Fruit fly (Drosophila melanogaster) whole organism, embryonic: ENCODE measurements around the gene prd1.

Source experiments
- ATbp ChIP-seq: fragments of 200-800 bp; sonication (Bioruptor generic); optimal IDR thresholded peaks from 2 replicates; lab custom pipeline; 2017; ENCODE audit warnings: missing biosample characterization, mild to moderate bottlenecking, missing genetic modification characterization, missing genetic modification reagents
- CG10267 ChIP-seq: fragments of 200-800 bp; sonication (Bioruptor generic); optimal IDR thresholded peaks from 2 replicates; lab custom pipeline; 2018; ENCODE audit warnings: missing biosample characterization, mild to moderate bottlenecking, missing genetic modification characterization, moderate library complexity
- CG11247 ChIP-seq: fragments of 200-800 bp; sonication (Bioruptor generic); IDR thresholded peaks from 2 replicates; pipeline ENCODE4 v1.3.6; 2022; ENCODE audit warnings: missing biosample characterization, missing genetic modification characterization
- CG11695 ChIP-seq: fragments of 200-800 bp; sonication (Bioruptor generic); IDR thresholded peaks from 3 replicates; pipeline ENCODE4 v1.3.6; 2022; ENCODE audit warnings: missing biosample characterization, missing genetic modification characterization
- CG12071 ChIP-seq: fragments of 200-800 bp; sonication (Bioruptor generic); optimal IDR thresholded peaks from 3 replicates; lab custom pipeline; 2018; ENCODE audit warnings: missing biosample characterization, mild to moderate bottlenecking, missing genetic modification characterization
- CG12391 ChIP-seq: fragments of 200-800 bp; sonication (Bioruptor generic); optimal IDR thresholded peaks from 3 replicates; lab custom pipeline; 2018; ENCODE audit warnings: missing biosample characterization, mild to moderate bottlenecking, missing genetic modification characterization, moderate library complexity
- CG13424 ChIP-seq: fragments of 200-800 bp; sonication (Bioruptor generic); optimal IDR thresholded peaks from 2 replicates; lab custom pipeline; 2019; ENCODE audit warnings: missing biosample characterization, mild to moderate bottlenecking, missing genetic modification characterization, moderate library complexity
- CG14050 ChIP-seq: fragments of 200-800 bp; sonication (Bioruptor generic); IDR thresholded peaks from 3 replicates; pipeline ENCODE4 v1.3.6; 2022; ENCODE audit warnings: missing biosample characterization, missing genetic modification characterization
- CG16779 ChIP-seq: fragments of 200-800 bp; sonication (Bioruptor generic); IDR thresholded peaks from 2 replicates; pipeline ENCODE4 v1.3.6; 2022; ENCODE audit warnings: missing biosample characterization, missing genetic modification characterization
- CG16813 ChIP-seq: fragments of 200-800 bp; sonication (Bioruptor generic); IDR thresholded peaks from 3 replicates; pipeline ENCODE4 v1.3.6; 2022; ENCODE audit warnings: missing biosample characterization, missing genetic modification characterization; ENCODE audit not compliant: partially characterized antibody
- CG16815 ChIP-seq: fragments of 200-800 bp; sonication (Bioruptor generic); optimal IDR thresholded peaks from 3 replicates; lab custom pipeline; 2017; ENCODE audit warnings: missing biosample characterization, mild to moderate bottlenecking, missing genetic modification characterization
- CG17359 ChIP-seq: fragments of 200-800 bp; sonication (Bioruptor generic); optimal IDR thresholded peaks from 3 replicates; lab custom pipeline; 2018; ENCODE audit warnings: missing biosample characterization, mild to moderate bottlenecking, missing genetic modification characterization, moderate library complexity
- CG17361 ChIP-seq: fragments of 200-800 bp; sonication (Bioruptor generic); IDR thresholded peaks from 3 replicates; pipeline ENCODE4 v1.3.6; 2022; ENCODE audit warnings: missing biosample characterization, missing genetic modification characterization
- CG17568 ChIP-seq: fragments of 200-800 bp; sonication (Bioruptor generic); optimal IDR thresholded peaks from 2 replicates; lab custom pipeline; 2018; ENCODE audit warnings: missing biosample characterization, mild to moderate bottlenecking, missing genetic modification characterization, moderate library complexity
- CG2678 ChIP-seq: fragments of 200-800 bp; sonication (Bioruptor generic); optimal IDR thresholded peaks from 3 replicates; lab custom pipeline; 2019; ENCODE audit warnings: missing biosample characterization, mild to moderate bottlenecking, missing genetic modification characterization, moderate library complexity
- CG31224 ChIP-seq: fragments of 200-800 bp; sonication (Bioruptor generic); IDR thresholded peaks from 2 replicates; pipeline ENCODE4 v1.3.6; 2022; ENCODE audit warnings: missing biosample characterization, missing genetic modification characterization
- CG32767 ChIP-seq: fragments of 200-800 bp; sonication (Bioruptor generic); IDR thresholded peaks from 2 replicates; pipeline ENCODE4 v1.3.6; 2022; ENCODE audit warnings: missing biosample characterization, missing genetic modification characterization
- CG3847 ChIP-seq: fragments of 200-800 bp; sonication (Bioruptor generic); IDR thresholded peaks from 2 replicates; pipeline ENCODE4 v1.3.6; 2022; ENCODE audit warnings: missing biosample characterization, missing genetic modification characterization
- CG4282 ChIP-seq: fragments of 200-800 bp; sonication (Bioruptor generic); optimal IDR thresholded peaks from 2 replicates; lab custom pipeline; 2016; ENCODE audit warnings: missing biosample characterization, missing genetic modification characterization
- CG6791 ChIP-seq: fragments of 200-800 bp; sonication (Bioruptor generic); IDR thresholded peaks from 3 replicates; pipeline ENCODE4 v1.3.6; 2022; ENCODE audit warnings: missing biosample characterization, missing genetic modification characterization; ENCODE audit not compliant: partially characterized antibody
- CG6854 ChIP-seq: fragments of 200-800 bp; sonication (Bioruptor generic); optimal IDR thresholded peaks from 3 replicates; lab custom pipeline; 2017; ENCODE audit warnings: missing biosample characterization, mild to moderate bottlenecking, missing genetic modification characterization
- CG9437 ChIP-seq: fragments of 200-800 bp; sonication (Bioruptor generic); optimal IDR thresholded peaks from 2 replicates; lab custom pipeline; 2018; ENCODE audit warnings: missing biosample characterization, mild to moderate bottlenecking, missing genetic modification characterization
- Chrac-16 ChIP-seq: fragments of 200-800 bp; sonication (Bioruptor generic); optimal IDR thresholded peaks from 3 replicates; lab custom pipeline; 2016; ENCODE audit warnings: missing biosample characterization, missing genetic modification characterization
- Dip3 ChIP-seq: fragments of 200-800 bp; sonication (Bioruptor generic); optimal IDR thresholded peaks from 3 replicates; lab custom pipeline; 2016; ENCODE audit warnings: missing biosample characterization, missing genetic modification characterization
- Dref ChIP-seq: fragments of 200-800 bp; sonication (Bioruptor generic); IDR thresholded peaks from 2 replicates; pipeline ENCODE4 v1.3.6; 2022; ENCODE audit warnings: missing biosample characterization, missing genetic modification characterization
- Ets65A ChIP-seq: fragments of 200-800 bp; sonication (Bioruptor generic); peaks from one replicate; lab custom pipeline; 2016; ENCODE audit warnings: missing biosample characterization, missing genetic modification characterization
- Fer2 ChIP-seq: fragments of 200-800 bp; sonication (Bioruptor generic); optimal IDR thresholded peaks from 2 replicates; lab custom pipeline; 2018; ENCODE audit warnings: missing biosample characterization, mild to moderate bottlenecking, missing genetic modification characterization, moderate library complexity
- H15 ChIP-seq: fragments of 200-800 bp; sonication (Bioruptor generic); IDR thresholded peaks from 3 replicates; pipeline ENCODE4 v1.3.6; 2022; ENCODE audit warnings: missing biosample characterization, missing genetic modification characterization
- HLH4C ChIP-seq: fragments of 200-800 bp; sonication (Bioruptor generic); IDR thresholded peaks from 3 replicates; pipeline ENCODE4 v1.3.6; 2022; ENCODE audit warnings: missing biosample characterization, missing genetic modification characterization; ENCODE audit not compliant: partially characterized antibody
- HmgD ChIP-seq: fragments of 200-800 bp; sonication (Bioruptor generic); optimal IDR thresholded peaks from 3 replicates; lab custom pipeline; 2016; ENCODE audit warnings: missing biosample characterization, missing genetic modification characterization
- MBD-R2 ChIP-seq: fragments of 200-800 bp; sonication (Bioruptor generic); IDR thresholded peaks from 2 replicates; pipeline ENCODE4 v1.3.6; 2022; ENCODE audit warnings: missing biosample characterization, missing genetic modification characterization
- Med ChIP-seq: fragments of 200-800 bp; sonication (Bioruptor generic); peaks from one replicate; lab custom pipeline; 2016; ENCODE audit warnings: missing biosample characterization, missing genetic modification characterization, mild to moderate bottlenecking, inconsistent platforms, moderate library complexity
- NfI ChIP-seq: fragments of 200-800 bp; sonication (Bioruptor generic); optimal IDR thresholded peaks from 3 replicates; lab custom pipeline; 2018; ENCODE audit warnings: missing biosample characterization, mild to moderate bottlenecking, missing genetic modification characterization, moderate library complexity
- amos ChIP-seq: fragments of 200-800 bp; sonication (Bioruptor generic); IDR thresholded peaks from 2 replicates; pipeline ENCODE4 v1.3.6; 2022; ENCODE audit warnings: missing biosample characterization, missing genetic modification characterization; ENCODE audit not compliant: partially characterized antibody
- bowl ChIP-seq: fragments of 200-800 bp; sonication (Bioruptor generic); IDR thresholded peaks from 2 replicates; pipeline ENCODE4 v1.3.6; 2022; ENCODE audit warnings: missing biosample characterization, missing genetic modification characterization
- chinmo ChIP-seq: fragments of 200-800 bp; sonication (Bioruptor generic); IDR thresholded peaks from 4 replicates; pipeline ENCODE4 v1.3.6; 2022; ENCODE audit warnings: missing biosample characterization, missing genetic modification characterization; ENCODE audit not compliant: partially characterized antibody
- dimm ChIP-seq: fragments of 200-800 bp; sonication (Bioruptor generic); IDR thresholded peaks from 2 replicates; pipeline ENCODE4 v1.3.6; 2022; ENCODE audit warnings: missing biosample characterization, missing genetic modification characterization
- dm ChIP-seq: fragments of 200-800 bp; sonication (Bioruptor generic); optimal IDR thresholded peaks from 3 replicates; lab custom pipeline; 2016; ENCODE audit warnings: missing biosample characterization, missing genetic modification characterization
- dpn ChIP-seq, 2 experiments: fragments of 200-800 bp; sonication (Bioruptor generic); optimal IDR thresholded peaks; 3 replicates each; lab custom pipeline; 2016; ENCODE audit warnings: missing biosample characterization in 2 of 2, missing genetic modification characterization in 2 of 2
- gsb-n ChIP-seq: fragments of 200-800 bp; sonication (Bioruptor generic); optimal IDR thresholded peaks from 3 replicates; lab custom pipeline; 2018; ENCODE audit warnings: missing biosample characterization, mild to moderate bottlenecking, missing genetic modification characterization
- her ChIP-seq: fragments of 200-800 bp; sonication (Bioruptor generic); optimal IDR thresholded peaks from 2 replicates; lab custom pipeline; 2016; ENCODE audit warnings: missing biosample characterization, missing genetic modification characterization
- inv ChIP-seq: fragments of 200-800 bp; sonication (Bioruptor generic); IDR thresholded peaks from 2 replicates; pipeline ENCODE4 v1.3.6; 2022; ENCODE audit warnings: missing biosample characterization, missing genetic modification characterization; ENCODE audit not compliant: partially characterized antibody
- lab ChIP-seq: fragments of 200-800 bp; sonication (Bioruptor generic); optimal IDR thresholded peaks from 3 replicates; lab custom pipeline; 2017; ENCODE audit warnings: missing biosample characterization, missing genetic modification characterization, mild to moderate bottlenecking, moderate library complexity, missing genetic modification reagents
- nom ChIP-seq: fragments of 200-800 bp; sonication (Bioruptor generic); optimal IDR thresholded peaks from 2 replicates; lab custom pipeline; 2017; ENCODE audit warnings: missing biosample characterization, missing genetic modification characterization, mild to moderate bottlenecking, moderate library complexity, missing genetic modification reagents
- pzg ChIP-seq: fragments of 200-800 bp; sonication (Bioruptor generic); optimal IDR thresholded peaks from 3 replicates; lab custom pipeline; 2018; ENCODE audit warnings: missing biosample characterization, mild to moderate bottlenecking, missing genetic modification characterization, moderate library complexity
- salm ChIP-seq: fragments of 200-800 bp; sonication (Bioruptor generic); optimal IDR thresholded peaks from 2 replicates; lab custom pipeline; 2018; ENCODE audit warnings: missing biosample characterization, mild to moderate bottlenecking, missing genetic modification characterization
- shn ChIP-seq: fragments of 200-800 bp; sonication (Bioruptor generic); optimal IDR thresholded peaks from 3 replicates; lab custom pipeline; 2016; ENCODE audit warnings: missing biosample characterization, missing genetic modification characterization
- sug ChIP-seq: fragments of 200-800 bp; optimal IDR thresholded peaks from 2 replicates; lab custom pipeline; 2019; ENCODE audit warnings: missing biosample characterization, mild to moderate bottlenecking, missing genetic modification characterization, moderate library complexity
- tll ChIP-seq, 2 experiments: fragments of 200-800 bp in 1 of 2; fragments of >200 bp in 1 of 2; sonication (Bioruptor generic) in 1 of 2; optimal IDR thresholded peaks; 2 replicates each; lab custom pipeline; 2017 to 2019; ENCODE audit warnings: missing biosample characterization in 2 of 2, missing genetic modification characterization in 2 of 2, mild to moderate bottlenecking in 1 of 2, moderate library complexity in 1 of 2
- twi ChIP-seq: fragments of 200-800 bp; optimal IDR thresholded peaks from 2 replicates; lab custom pipeline; 2019; ENCODE audit warnings: missing biosample characterization, mild to moderate bottlenecking, missing genetic modification characterization, moderate library complexity

Gene prd1

dm6 chr3R:11809620-11810019, 22.8 kb upstream of the prd1 start (continued):
- TF ChIP-seq CG32767 (GFP tag; lab: Robert Waterston, UW) (no peak), CG13424 (tag; lab: Kevin White, UChicago) (peak; percentile 43), CG12391 (tag; lab: Kevin White, UChicago) (peak; percentile 14), CG17359 (tag; lab: Kevin White, UChicago) (peak; percentile 48), H15 (GFP tag; lab: Robert Waterston, UW) (no peak), CG16813 (no peak), CG11247 (GFP tag; lab: Robert Waterston, UW) (no peak), bowl (0 out of 2 replicates have a peak, but pooled peaks have one; percentile 8), MBD-R2 (GFP tag; lab: Robert Waterston, UW) (no peak), CG14050 (GFP tag; lab: Robert Waterston, UW) (no peak), CG16779 (GFP tag; lab: Robert Waterston, UW) (no peak), pzg (no peak), sug (tag; lab: Kevin White, UChicago) (peak; percentile 71), twi (no peak), Med (GFP tag; lab: Kevin White, UChicago) (peak; percentile 68), CG17568 (GFP tag; lab: Kevin White, UChicago) (peak; percentile 78), salm (tag; lab: Kevin White, UChicago) (peak; percentile 75), gsb-n (peak; percentile 45), tll (GFP tag; optimal IDR thresholded peaks at IDR 0.05; lab: Kevin White, UChicago) (no peak), dm (no peak), CG9437 (GFP tag; lab: Kevin White, UChicago) (no peak), CG3847 (GFP tag; lab: Robert Waterston, UW) (no peak), CG16815 (GFP tag; lab: Kevin White, UChicago) (no peak), lab (GFP tag; lab: Kevin White, UChicago) (peak; percentile 66), ATbp (peak; percentile 55), HLH4C (GFP tag; lab: Robert Waterston, UW) (no peak), CG11695 (GFP tag; lab: Robert Waterston, UW) (no peak), CG31224 (GFP tag; lab: Robert Waterston, UW) (0 out of 2 replicates have a peak, but pooled peaks have one; percentile 5), Dref (GFP tag; lab: Robert Waterston, UW) (no peak), NfI (peak; percentile 62), dpn (GFP tag; optimal IDR thresholded peaks at IDR 0.05; lab: Kevin White, UChicago) (no peak), nom (GFP tag; lab: Kevin White, UChicago) (no peak), inv (GFP tag; lab: Robert Waterston, UW) (no peak), chinmo (no peak), Chrac-16 (GFP tag; lab: Kevin White, UChicago) (no peak), her (GFP tag; lab: Kevin White, UChicago) (no peak), CG10267 (tag; lab: Kevin White, UChicago) (peak; percentile 33), shn (GFP tag; lab: Kevin White, UChicago) (no peak), CG4282 (GFP tag; lab: Kevin White, UChicago) (no peak), CG2678 (peak; percentile 87), Dip3 (GFP tag; lab: Kevin White, UChicago) (no peak), CG12071 (peak; percentile 86), CG6854 (GFP tag; lab: Kevin White, UChicago) (peak; percentile 50), CG17361 (peak; percentile 28; the same call in 1 of the 3 replicates), Ets65A (GFP tag; lab: Kevin White, UChicago) (no peak), amos (GFP tag; lab: Robert Waterston, UW) (no peak), Fer2 (peak; percentile 67), dimm (GFP tag; lab: Robert Waterston, UW) (no peak), HmgD (GFP tag; lab: Kevin White, UChicago) (no peak), CG6791 (GFP tag; lab: Robert Waterston, UW) (no peak)
